Fruit fly (Drosophila melanogaster) whole organism, wandering third instar larva: Measurements from ENCODE around the gene CG12516.

ENCODE experiments used
- Abd-B ChIP-seq: fragments of >200 bp; optimal IDR thresholded peaks from 2 replicates; lab custom pipeline; 2017; ENCODE audit warnings: missing biosample characterization, missing genetic modification characterization
- HLH106 ChIP-seq: fragments of 200-800 bp; optimal IDR thresholded peaks from 3 replicates; lab custom pipeline; 2019; ENCODE audit warnings: missing biosample characterization, mild to moderate bottlenecking, missing genetic modification characterization, moderate library complexity
- Hr78 ChIP-seq: fragments of >200 bp; optimal IDR thresholded peaks from 2 replicates; lab custom pipeline; 2017; ENCODE audit warnings: missing biosample characterization, missing genetic modification characterization
- Jra ChIP-seq: sonication (Bioruptor generic); optimal IDR thresholded peaks from 2 replicates; lab custom pipeline; 2016; ENCODE audit warnings: missing biosample characterization, missing genetic modification characterization
- OdsH ChIP-seq: fragments of 200-800 bp; sonication (Bioruptor generic); optimal IDR thresholded peaks from 2 replicates; lab custom pipeline; 2016; ENCODE audit warnings: missing biosample characterization, mild to moderate bottlenecking, missing genetic modification characterization
- Vsx2 ChIP-seq: fragments of 200-300, 225-300 bp; sonication (Bioruptor generic); optimal IDR thresholded peaks from 2 replicates; lab custom pipeline; 2018; ENCODE audit warnings: missing biosample characterization, missing genetic modification characterization; ENCODE audit not compliant: partially characterized antibody
- dmrt93B ChIP-seq: fragments of 200-800 bp; sonication (Bioruptor generic); optimal IDR thresholded peaks from 2 replicates; lab custom pipeline; 2018; ENCODE audit warnings: missing biosample characterization, mild to moderate bottlenecking, missing genetic modification characterization
- dsf ChIP-seq: sonication (Bioruptor generic); optimal IDR thresholded peaks from 2 replicates; lab custom pipeline; 2016; ENCODE audit warnings: missing biosample characterization, missing genetic modification characterization, borderline replicate concordance
- ey ChIP-seq: fragments of 200-800 bp; sonication (Bioruptor generic); optimal IDR thresholded peaks from 2 replicates; lab custom pipeline; 2016; ENCODE audit warnings: missing biosample characterization, missing genetic modification characterization
- h ChIP-seq: fragments of 200-800 bp; sonication (Bioruptor generic); optimal IDR thresholded peaks from 3 replicates; lab custom pipeline; 2016; ENCODE audit warnings: missing biosample characterization, mild to moderate bottlenecking, missing genetic modification characterization
- psq ChIP-seq: fragments of 200-800 bp; sonication (Bioruptor generic); optimal IDR thresholded peaks from 3 replicates; lab custom pipeline; 2017; ENCODE audit warnings: missing biosample characterization, mild to moderate bottlenecking, missing genetic modification characterization, moderate library complexity
- tai ChIP-seq: sonication (Bioruptor generic); optimal IDR thresholded peaks from 2 replicates; lab custom pipeline; 2016; ENCODE audit warnings: missing biosample characterization, missing genetic modification characterization
- usp ChIP-seq: fragments of >200 bp; optimal IDR thresholded peaks from 2 replicates; lab custom pipeline; 2017; ENCODE audit warnings: missing biosample characterization, missing genetic modification characterization
- woc ChIP-seq: sonication (Bioruptor generic); optimal IDR thresholded peaks from 2 replicates; lab custom pipeline; 2016; ENCODE audit warnings: missing biosample characterization, mild to moderate bottlenecking, missing genetic modification characterization

dm6 chr3R:28327132-28327531, 22.7 kb upstream of the CG12516 start:
- no peak for TF ChIP-seq dmrt93B (GFP tag; lab: Kevin White, UChicago)
- no peak for TF ChIP-seq HLH106 (tag; lab: Kevin White, UChicago)
- TF ChIP-seq Hr78: no peak
- peak; percentile 16 for TF ChIP-seq OdsH (GFP tag; lab: Kevin White, UChicago)
- TF ChIP-seq Jra (GFP tag; lab: Kevin White, UChicago): peak; percentile 14
- no peak for TF ChIP-seq woc (GFP tag; lab: Kevin White, UChicago)
- TF ChIP-seq h (GFP tag; lab: Kevin White, UChicago): no peak
- TF ChIP-seq ey: no peak
- TF ChIP-seq dsf (GFP tag; lab: Kevin White, UChicago): no peak
- TF ChIP-seq usp (GFP tag; lab: Kevin White, UChicago): no peak
- TF ChIP-seq psq (GFP tag; lab: Kevin White, UChicago): no peak
- no peak for TF ChIP-seq Vsx2
- TF ChIP-seq Abd-B (GFP tag; lab: Kevin White, UChicago): no peak
- no peak for TF ChIP-seq tai
